Worm (Caenorhabditis elegans) whole organism, L1 larva: ENCODE data around the gene clec-51.

Source experiments
- fkh-10 ChIP-seq: sonication (generic microtip); optimal IDR thresholded peaks from 2 replicates; lab custom pipeline; 2017; ENCODE audit warnings: missing biosample characterization, missing genetic modification reagents, missing genetic modification characterization
- lin-15B ChIP-seq: fragments of 150-350 bp; sonication (generic microtip); optimal IDR thresholded peaks from 3 replicates; lab custom pipeline; 2014; ENCODE audit warnings: missing biosample characterization, missing genetic modification characterization
- nhr-12 ChIP-seq: sonication (generic microtip); optimal IDR thresholded peaks from 2 replicates; lab custom pipeline; 2017; ENCODE audit warnings: missing biosample characterization, missing genetic modification characterization
- pag-3 ChIP-seq: sonication (generic microtip); optimal IDR thresholded peaks from 2 replicates; lab custom pipeline; 2017; ENCODE audit warnings: missing genetic modification characterization, mild to moderate bottlenecking, missing compliant biosample characterization, antibody characterized with exemption, borderline replicate concordance; ENCODE audit not compliant: insufficient read depth
- zag-1 ChIP-seq: fragments of 150-350 bp; optimal IDR thresholded peaks from 2 replicates; lab custom pipeline; 2014; ENCODE audit warnings: missing biosample characterization, missing genetic modification characterization

DNA sequence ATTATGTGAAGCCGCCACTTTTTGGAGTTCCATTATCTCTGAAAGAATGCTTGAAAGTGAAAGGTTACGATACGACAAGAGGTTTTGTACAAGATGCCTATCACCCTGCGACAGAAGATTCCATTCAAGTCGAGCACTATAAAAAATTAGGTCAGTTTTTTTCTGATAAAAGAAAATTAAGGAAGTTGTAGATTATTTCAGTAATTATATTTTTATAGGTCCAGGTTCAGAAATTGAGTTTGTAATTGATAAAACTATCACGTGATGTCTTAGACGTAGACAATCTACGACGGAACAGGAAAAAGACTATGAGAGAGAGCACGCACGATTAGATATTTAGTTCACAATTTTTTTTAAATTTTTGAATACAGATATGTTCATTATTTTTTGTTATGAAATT is 3.6 kb downstream of the clec-51 start:
- no peak for TF ChIP-seq zag-1 (tag; lab: Kevin White, UChicago)
- no peak for TF ChIP-seq fkh-10 (GFP tag; lab: Kevin White, UChicago)
- TF ChIP-seq pag-3 (tag; lab: Kevin White, UChicago) = no peak
- TF ChIP-seq lin-15B (tag; lab: Kevin White, UChicago) = no peak
- no peak for TF ChIP-seq nhr-12 (tag; lab: Kevin White, UChicago)
